Fruit fly (Drosophila melanogaster): Measurements from ENCODE around the gene CG32281.
A peak's percentile ranks its signal among the peaks of the same experiment; 100 is the strongest.

Gene CG32281

DNA sequence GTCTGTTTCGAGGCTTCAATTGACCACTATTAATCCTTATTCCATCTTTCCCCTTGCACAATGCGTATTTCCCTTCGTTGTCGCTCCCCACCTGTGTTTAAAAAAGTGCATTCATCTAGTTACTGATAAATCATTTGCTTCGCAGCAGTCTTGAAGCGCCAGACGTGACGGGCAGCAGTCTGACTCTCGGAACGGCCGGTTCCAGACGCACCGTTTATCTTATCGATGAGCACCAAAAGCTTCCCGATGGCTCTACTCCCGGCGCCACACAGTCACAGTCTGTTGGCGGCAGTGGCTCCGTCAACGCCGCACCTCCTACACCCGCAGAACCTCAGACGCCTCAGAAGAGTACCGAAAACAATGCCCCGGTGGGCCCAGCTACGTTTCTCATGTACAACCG lies 14.9 kb downstream of the CG32281 start, which contains the start of gene CG42494:
TSS of gene CG42494 (plus strand) at position 301 of the 400 bp plus-strand sequence.
- TF ChIP-seq Sp1 (GFP tag; optimal IDR thresholded peaks at IDR 0.05) (no peak), br (GFP tag; optimal IDR thresholded peaks at IDR 0.05) (no peak), Dif (GFP tag; optimal IDR thresholded peaks at IDR 0.05; ENCODE audit: partially characterized antibody) (no peak), foxo (GFP tag; optimal IDR thresholded peaks at IDR 0.05) (no peak), N (GFP tag; optimal IDR thresholded peaks at IDR 0.05) (no peak)

DNA sequence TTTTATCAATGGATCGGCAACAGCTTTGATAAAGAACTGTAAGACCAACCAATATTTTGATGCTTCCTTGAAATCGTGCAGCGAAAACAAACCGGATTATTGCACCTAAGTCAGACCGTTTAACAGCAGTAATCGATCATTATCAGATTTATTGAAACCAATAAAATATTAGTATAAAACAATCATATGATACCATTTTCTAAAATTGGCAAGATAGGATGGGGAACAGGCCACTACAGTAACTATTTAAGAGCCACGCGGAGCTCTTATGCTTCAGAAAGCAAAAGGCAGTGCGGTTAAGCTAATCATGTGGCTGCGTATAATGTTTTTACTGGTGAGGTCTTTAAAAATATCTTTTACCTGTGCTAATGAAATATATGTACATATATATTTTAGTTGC lies 17.2 kb downstream of the CG32281 start, which contains the start of gene CG32284:
TSS of gene CG32284 (plus strand) at position 301 of the 400 bp plus-strand sequence.
- TF ChIP-seq dl (GFP tag; optimal IDR thresholded peaks at IDR 0.05; ENCODE audit: insufficient read depth in 1 of 2, partially characterized antibody in 2 of 2), result no peak
- TF ChIP-seq pan (optimal IDR thresholded peaks at IDR 0.05), result no peak
- no peak for TF ChIP-seq tai (GFP tag; optimal IDR thresholded peaks at IDR 0.05)
- TF ChIP-seq jim (GFP tag; optimal IDR thresholded peaks at IDR 0.05), result no peak
- TF ChIP-seq brk (GFP tag; optimal IDR thresholded peaks at IDR 0.05), result no peak
- TF ChIP-seq Jra (GFP tag; optimal IDR thresholded peaks at IDR 0.05), result no peak
- TF ChIP-seq rgr (GFP tag; optimal IDR thresholded peaks at IDR 0.05), result no peak
- TF ChIP-seq sv (GFP tag; optimal IDR thresholded peaks at IDR 0.05), result no peak
- no peak for TF ChIP-seq Sp1 (GFP tag; optimal IDR thresholded peaks at IDR 0.05)
- TF ChIP-seq N (GFP tag; optimal IDR thresholded peaks at IDR 0.05), result no peak
- no peak for TF ChIP-seq ey (GFP tag; optimal IDR thresholded peaks at IDR 0.05)
- no peak for TF ChIP-seq Dif (GFP tag; optimal IDR thresholded peaks at IDR 0.05; ENCODE audit: partially characterized antibody)
- TF ChIP-seq HLH106 (tag; optimal IDR thresholded peaks at IDR 0.05), result no peak
- TF ChIP-seq usp (GFP tag; optimal IDR thresholded peaks at IDR 0.05), result no peak
- no peak for TF ChIP-seq Hr83 (GFP tag; optimal IDR thresholded peaks at IDR 0.05; ENCODE audit: poor library complexity, severe bottlenecking)
- TF ChIP-seq Abd-B (GFP tag; optimal IDR thresholded peaks at IDR 0.05), result no peak
- TF ChIP-seq OdsH (GFP tag; optimal IDR thresholded peaks at IDR 0.05), result no peak
- TF ChIP-seq Hnf4 (GFP tag; optimal IDR thresholded peaks at IDR 0.05), result no peak

DNA sequence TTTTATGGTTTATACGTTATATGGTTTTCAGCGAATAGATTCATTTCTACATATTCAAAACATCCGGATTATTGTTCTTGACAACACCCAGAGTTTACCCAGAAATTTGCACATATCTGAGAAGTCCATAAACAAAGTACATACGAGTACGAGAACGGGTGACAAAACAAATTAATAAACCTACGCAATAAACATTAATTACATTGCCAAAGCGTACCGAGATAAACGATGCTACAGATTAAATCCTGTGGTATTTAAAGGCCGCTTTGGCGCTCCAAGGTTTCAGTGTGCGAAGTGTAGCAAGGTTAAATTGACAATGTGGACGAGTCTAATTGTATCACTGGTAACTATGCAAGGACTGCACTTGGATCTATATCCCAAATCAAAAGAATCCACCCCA lies 18.1 kb downstream of the CG32281 start, which contains the start of gene CG14957:
TSS of gene CG14957 (plus strand) at position 301 of the 400 bp plus-strand sequence.
- TF ChIP-seq Hnf4 (GFP tag; optimal IDR thresholded peaks at IDR 0.05) (peak; percentile 18), lola (GFP tag; optimal IDR thresholded peaks at IDR 0.05) (no peak), br (GFP tag; optimal IDR thresholded peaks at IDR 0.05) (no peak), dmrt93B (GFP tag; optimal IDR thresholded peaks at IDR 0.05) (no peak), GATAd (GFP tag; optimal IDR thresholded peaks at IDR 0.05) (no peak), h (GFP tag; optimal IDR thresholded peaks at IDR 0.05) (no peak), Hr78 (GFP tag; optimal IDR thresholded peaks at IDR 0.05) (no peak), CrebA (GFP tag; optimal IDR thresholded peaks at IDR 0.05; ENCODE audit: borderline replicate concordance) (no peak), CG9705 (GFP tag; optimal IDR thresholded peaks at IDR 0.05) (no peak), Rel (GFP tag; optimal IDR thresholded peaks at IDR 0.05) (no peak), Rel (tag; optimal IDR thresholded peaks at IDR 0.05) (no peak), Vsx2 (GFP tag; optimal IDR thresholded peaks at IDR 0.05; ENCODE audit: partially characterized antibody) (no peak), Myc (optimal IDR thresholded peaks at IDR 0.05) (no peak), sv (GFP tag; optimal IDR thresholded peaks at IDR 0.05) (no peak), rgr (GFP tag; optimal IDR thresholded peaks at IDR 0.05) (no peak), dl (GFP tag; optimal IDR thresholded peaks at IDR 0.05; ENCODE audit: insufficient read depth in 1 of 2, partially characterized antibody in 2 of 2) (no peak), Jra (GFP tag; optimal IDR thresholded peaks at IDR 0.05) (no peak), ey (GFP tag; optimal IDR thresholded peaks at IDR 0.05) (no peak), Sp1 (GFP tag; optimal IDR thresholded peaks at IDR 0.05) (peak; percentile 31), Hr83 (GFP tag; optimal IDR thresholded peaks at IDR 0.05; ENCODE audit: poor library complexity, severe bottlenecking) (peak; percentile 18), N (GFP tag; optimal IDR thresholded peaks at IDR 0.05) (no peak), fru (GFP tag; optimal IDR thresholded peaks at IDR 0.05) (no peak)

DNA sequence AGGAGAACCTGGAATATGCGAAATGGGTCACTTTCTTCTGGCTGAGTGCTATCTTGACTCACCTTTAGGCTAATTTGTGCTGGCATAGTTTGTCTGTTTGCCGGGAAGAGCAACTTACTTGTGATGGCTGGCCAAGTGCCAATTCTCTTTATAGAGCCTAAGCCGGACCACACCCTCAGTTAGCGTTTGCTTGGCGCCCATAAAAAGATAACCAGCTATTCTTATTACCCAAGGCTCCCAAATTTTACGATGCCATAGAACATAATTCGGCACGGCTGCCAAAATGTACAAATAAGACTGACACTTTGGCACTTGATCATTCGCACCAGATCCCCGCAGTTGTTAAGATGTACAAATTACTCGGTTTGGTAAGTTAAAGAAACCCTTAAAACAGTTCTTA lies 20.5 kb downstream of the CG32281 start, which contains the start of the genes CG42525 and CG14958:
TSS of gene CG42525 (minus strand) at position 101 of the 400 bp plus-strand sequence.
TSS of gene CG14958 (plus strand) at position 332 of the 400 bp plus-strand sequence.
- TF ChIP-seq dsf (GFP tag; optimal IDR thresholded peaks at IDR 0.05; ENCODE audit: borderline replicate concordance) (no peak), dmrt93B (GFP tag; optimal IDR thresholded peaks at IDR 0.05) (no peak), Mio (GFP tag; optimal IDR thresholded peaks at IDR 0.05) (no peak), lola (GFP tag; optimal IDR thresholded peaks at IDR 0.05) (no peak), HLH106 (tag; optimal IDR thresholded peaks at IDR 0.05) (no peak), tai (GFP tag; optimal IDR thresholded peaks at IDR 0.05) (no peak), CG32264 (GFP tag; optimal IDR thresholded peaks at IDR 0.05) (no peak), dl (GFP tag; optimal IDR thresholded peaks at IDR 0.05; ENCODE audit: insufficient read depth in 1 of 2, partially characterized antibody in 2 of 2) (no peak)

Data from whole organism, wandering third instar larva.